Fruit fly (Drosophila melanogaster) whole organism, embryonic: ENCODE results near the gene CG3505.

Experiments
- CG11247 ChIP-seq: fragments of 200-800 bp; sonication (Bioruptor generic); IDR thresholded peaks from 2 replicates; pipeline ENCODE4 v1.3.6; 2022; ENCODE audit warnings: missing biosample characterization, missing genetic modification characterization
- CG17802 ChIP-seq: fragments of 200-800 bp; sonication (Bioruptor generic); optimal IDR thresholded peaks from 2 replicates; lab custom pipeline; 2018; ENCODE audit warnings: missing biosample characterization, mild to moderate bottlenecking, missing genetic modification characterization, moderate library complexity
- CG17912 ChIP-seq: fragments of 200-800 bp; sonication (Bioruptor generic); optimal IDR thresholded peaks from 2 replicates; lab custom pipeline; 2018; ENCODE audit warnings: missing biosample characterization, mild to moderate bottlenecking, missing genetic modification characterization
- CG8765 ChIP-seq: fragments of 200-800 bp; sonication (Bioruptor generic); IDR thresholded peaks from 2 replicates; pipeline ENCODE4 v1.3.6; 2022; ENCODE audit warnings: missing biosample characterization, missing genetic modification characterization
- CG9876 ChIP-seq: fragments of 200-800 bp; sonication (Bioruptor generic); optimal IDR thresholded peaks from 2 replicates; lab custom pipeline; 2016; ENCODE audit warnings: missing biosample characterization, missing genetic modification characterization
- H15 ChIP-seq: fragments of 200-800 bp; sonication (Bioruptor generic); IDR thresholded peaks from 3 replicates; pipeline ENCODE4 v1.3.6; 2022; ENCODE audit warnings: missing biosample characterization, missing genetic modification characterization
- otp ChIP-seq: fragments of 200-800 bp; sonication (Bioruptor generic); IDR thresholded peaks from 3 replicates; pipeline ENCODE4, ENCODE4 v1.3.6; 2022; ENCODE audit warnings: missing biosample characterization, missing genetic modification characterization
- sima ChIP-seq: fragments of 200-800 bp; sonication (Bioruptor generic); optimal IDR thresholded peaks from 2 replicates; lab custom pipeline; 2016; ENCODE audit warnings: missing biosample characterization, missing genetic modification characterization
- slbo ChIP-seq: fragments of 200-800 bp; sonication (Bioruptor generic); IDR thresholded peaks from 2 replicates; pipeline ENCODE4 v1.3.6; 2022; ENCODE audit warnings: missing biosample characterization, missing genetic modification characterization

DNA sequence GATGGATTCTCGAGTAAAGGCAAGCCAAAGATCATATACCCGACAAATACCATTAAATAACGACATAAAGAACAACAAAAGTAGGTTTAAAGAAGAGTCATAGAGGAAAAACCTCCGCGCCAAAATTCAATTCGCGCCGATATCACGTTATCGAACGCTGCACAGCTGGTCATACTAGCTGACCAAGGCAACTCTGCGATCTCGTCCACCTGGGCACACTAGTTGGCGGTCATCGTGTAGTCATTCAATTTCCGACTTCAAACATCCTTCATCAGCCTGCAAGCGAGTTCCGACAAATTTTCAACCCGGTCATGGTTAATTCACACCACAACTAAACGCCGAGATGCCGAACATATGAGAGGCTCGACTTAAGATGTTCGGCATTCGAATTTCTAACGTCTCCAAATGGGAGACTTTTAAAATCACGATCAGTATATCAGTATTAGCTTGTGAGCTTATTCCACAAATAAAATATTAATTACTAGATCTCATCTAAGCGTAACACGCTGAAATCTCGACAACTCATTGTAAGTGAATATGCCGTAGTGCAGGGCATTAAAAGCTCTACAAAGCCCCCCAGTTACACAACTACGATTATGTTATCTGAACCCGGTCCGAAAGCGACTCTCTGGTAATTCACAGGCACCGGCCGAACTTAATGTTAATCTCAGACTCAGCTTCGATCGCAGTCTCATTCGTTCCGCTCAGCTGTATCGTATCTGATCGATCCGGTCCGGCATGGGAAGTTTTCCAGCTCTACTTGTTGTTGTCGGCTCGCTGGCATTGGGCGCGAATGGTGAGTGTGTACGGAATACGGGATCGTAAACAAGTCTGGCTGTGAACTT, at the start of gene CG3505:
- TF ChIP-seq H15: no peak
- no peak for TF ChIP-seq sima (GFP tag; lab: Kevin White, UChicago)
- TF ChIP-seq otp (GFP tag; lab: Robert Waterston, UW): no peak
- peak; percentile 64 for TF ChIP-seq slbo (GFP tag; lab: Robert Waterston, UW)
- no peak for TF ChIP-seq CG17802 (tag; lab: Kevin White, UChicago)
- TF ChIP-seq CG17912 (GFP tag; lab: Kevin White, UChicago): no peak
- no peak for TF ChIP-seq CG8765
- TF ChIP-seq CG9876 (GFP tag; lab: Kevin White, UChicago): no peak
- no peak for TF ChIP-seq CG11247
